Worm (Caenorhabditis elegans): Measurements from ENCODE around the gene hda-5.

The hda-5 gene

DNA sequence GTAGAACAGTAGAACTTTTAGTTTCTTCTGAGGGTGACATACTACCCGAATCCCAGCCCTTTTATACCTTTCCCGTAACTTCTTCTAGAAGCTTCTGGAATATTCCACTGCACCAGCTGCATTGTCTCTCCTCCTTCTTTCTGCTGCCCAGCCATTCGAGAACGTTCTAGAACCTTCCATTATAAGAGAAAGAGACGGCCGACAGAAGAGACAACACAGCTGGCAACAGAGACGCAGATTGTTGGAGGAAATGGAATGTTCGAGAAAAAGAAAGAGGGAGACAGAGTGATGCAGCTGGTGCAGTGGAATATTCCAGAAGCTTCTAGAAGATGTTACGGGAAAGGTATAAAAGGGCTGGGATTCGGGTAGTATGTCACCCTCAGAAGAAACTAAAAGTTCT lies 39.6 kb upstream of the hda-5 start, which contains the start of the genes F44E5.4 and F44E5.5 (continued):
- TF ChIP-seq nfyb-1 (GFP tag; IDR thresholded peaks at IDR 0.05) (peak; percentile 99), ZK185.1 (tag; optimal IDR thresholded peaks at IDR 0.05; ENCODE audit: poor library complexity, severe bottlenecking) (peak; percentile 65), hmg-1.2 (GFP tag; IDR thresholded peaks at IDR 0.05) (peak; percentile 100), lag-1 (GFP tag; IDR thresholded peaks at IDR 0.05) (0 out of 2 replicates have a peak, but pooled peaks have one; percentile 89), D2030.7 (GFP tag; IDR thresholded peaks at IDR 0.05) (peak; percentile 69), ztf-28 (GFP tag; IDR thresholded peaks at IDR 0.05) (peak; percentile 79), somi-1 (GFP tag; optimal IDR thresholded peaks at IDR 0.05) (peak; percentile 97), fkh-3 (tag; optimal IDR thresholded peaks at IDR 0.05) (peak; percentile 92), lin-54 (GFP tag; optimal IDR thresholded peaks at IDR 0.05) (peak; percentile 81), egl-44 (GFP tag; IDR thresholded peaks at IDR 0.05) (peak; percentile 98), mcd-1 (GFP tag; IDR thresholded peaks at IDR 0.05) (peak; percentile 97), repo-1 (tag; optimal IDR thresholded peaks at IDR 0.05) (peak; percentile 97), B0336.3 (GFP tag; IDR thresholded peaks at IDR 0.05) (peak; percentile 87), B0261.1 (tag; optimal IDR thresholded peaks at IDR 0.05) (peak; percentile 40), madf-8 (GFP tag; conservative IDR thresholded peaks at IDR 0.05) (0 out of 2 replicates have a peak, but pooled peaks have one; percentile 19), ceh-58 (GFP tag; IDR thresholded peaks at IDR 0.05) (peak; percentile 97), sea-2 (GFP tag; IDR thresholded peaks at IDR 0.05) (peak; percentile 99), attf-3 (GFP tag; conservative IDR thresholded peaks at IDR 0.05) (peak; percentile 83), cebp-2 (GFP tag; IDR thresholded peaks at IDR 0.05) (peak; percentile 100), aptf-2 (GFP tag; conservative IDR thresholded peaks at IDR 0.05) (peak; percentile 88), zfh-2 (GFP tag; conservative IDR thresholded peaks at IDR 0.05) (peak; percentile 79), ztf-25 (GFP tag; IDR thresholded peaks at IDR 0.05) (peak; percentile 75; the same call in 1 of the 2 replicates), ceh-27 (GFP tag; optimal IDR thresholded peaks at IDR 0.05) (peak; percentile 83), ccch-3 (GFP tag; optimal IDR thresholded peaks at IDR 0.05) (peak; percentile 53), Y53F4B.3 (GFP tag; IDR thresholded peaks at IDR 0.05) (peak; percentile 38; the same call in 1 of the 2 replicates)

DNA sequence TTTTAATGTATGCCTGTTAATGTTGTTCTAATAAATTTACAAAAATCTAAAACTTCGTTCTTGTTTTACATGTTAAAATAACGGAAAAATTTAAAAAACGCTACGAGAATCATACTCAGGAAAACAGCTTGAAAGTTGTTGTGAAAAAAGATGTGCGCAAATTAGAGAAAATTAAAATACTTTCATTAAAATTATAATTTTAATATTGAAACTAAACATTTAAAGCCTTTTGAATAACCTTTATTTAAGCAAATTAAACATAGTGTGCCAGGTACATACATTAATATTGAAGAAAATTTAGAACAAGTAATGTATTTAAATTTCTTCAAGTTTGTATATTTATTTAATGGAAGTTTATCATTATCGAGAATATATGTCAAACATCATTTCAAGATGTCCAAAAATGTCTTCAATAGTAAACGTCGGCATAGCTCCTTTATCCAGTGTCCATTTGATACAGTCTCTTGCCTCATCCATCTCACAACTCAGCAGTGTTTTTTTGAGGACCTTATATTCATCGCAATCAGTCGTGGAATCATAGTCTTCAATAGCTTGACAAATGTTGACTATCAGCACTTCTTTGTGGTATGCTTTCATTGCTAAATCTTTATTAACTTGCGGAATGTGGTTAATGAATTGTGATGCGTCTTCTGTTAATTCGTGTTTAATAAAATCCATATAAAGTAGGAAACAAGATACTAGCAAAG lies 36.9 kb upstream of the hda-5 start:
- TF ChIP-seq ztf-22 (GFP tag; optimal IDR thresholded peaks at IDR 0.05) (no peak), hmg-1.2 (GFP tag; IDR thresholded peaks at IDR 0.05) (no peak), dpl-1 (GFP tag; optimal IDR thresholded peaks at IDR 0.05) (no peak), lsy-27 (tag; optimal IDR thresholded peaks at IDR 0.05; ENCODE audit: borderline replicate concordance, insufficient read depth) (no peak), Y56A3A.18 (GFP tag; IDR thresholded peaks at IDR 0.05) (no peak), cebp-2 (GFP tag; IDR thresholded peaks at IDR 0.05) (0 out of 2 replicates have a peak, but pooled peaks have one; percentile 20), hlh-12 (tag; optimal IDR thresholded peaks at IDR 0.05) (no peak), madf-3 (GFP tag; IDR thresholded peaks at IDR 0.05) (no peak), rcor-1 (GFP tag; IDR thresholded peaks at IDR 0.05) (no peak), nhr-120 (GFP tag; IDR thresholded peaks at IDR 0.05) (no peak), C17E4.6 (GFP tag; IDR thresholded peaks at IDR 0.05) (no peak), ekl-4 (GFP tag; IDR thresholded peaks at IDR 0.05) (no peak), ceh-91 (GFP tag; IDR thresholded peaks at IDR 0.05) (no peak), snpc-4 (GFP tag; optimal IDR thresholded peaks at IDR 0.05) (no peak), snpc-4 (tag; optimal IDR thresholded peaks at IDR 0.05) (peak in 1 of 4 experiments; percentile 7), unc-62 (GFP tag; optimal IDR thresholded peaks at IDR 0.05) (no peak), efl-1 (GFP tag; optimal IDR thresholded peaks at IDR 0.05) (no peak), ztf-28 (GFP tag; IDR thresholded peaks at IDR 0.05) (no peak), F49E8.2 (tag; optimal IDR thresholded peaks at IDR 0.05; ENCODE audit: insufficient read depth) (no peak), lin-40 (tag; optimal IDR thresholded peaks at IDR 0.05) (no peak), K11D2.4 (GFP tag; IDR thresholded peaks at IDR 0.05) (no peak), let-607 (tag; optimal IDR thresholded peaks at IDR 0.05) (no peak), somi-1 (GFP tag; optimal IDR thresholded peaks at IDR 0.05) (no peak), F10E7.11 (tag; optimal IDR thresholded peaks at IDR 0.05) (no peak), hlh-26 (GFP tag; conservative IDR thresholded peaks at IDR 0.05) (no peak), Y79H2A.3 (GFP tag; conservative IDR thresholded peaks at IDR 0.05) (no peak)
